Fruit fly (Drosophila melanogaster): ENCODE data around the gene CG5909.

CG5909 gene

DNA sequence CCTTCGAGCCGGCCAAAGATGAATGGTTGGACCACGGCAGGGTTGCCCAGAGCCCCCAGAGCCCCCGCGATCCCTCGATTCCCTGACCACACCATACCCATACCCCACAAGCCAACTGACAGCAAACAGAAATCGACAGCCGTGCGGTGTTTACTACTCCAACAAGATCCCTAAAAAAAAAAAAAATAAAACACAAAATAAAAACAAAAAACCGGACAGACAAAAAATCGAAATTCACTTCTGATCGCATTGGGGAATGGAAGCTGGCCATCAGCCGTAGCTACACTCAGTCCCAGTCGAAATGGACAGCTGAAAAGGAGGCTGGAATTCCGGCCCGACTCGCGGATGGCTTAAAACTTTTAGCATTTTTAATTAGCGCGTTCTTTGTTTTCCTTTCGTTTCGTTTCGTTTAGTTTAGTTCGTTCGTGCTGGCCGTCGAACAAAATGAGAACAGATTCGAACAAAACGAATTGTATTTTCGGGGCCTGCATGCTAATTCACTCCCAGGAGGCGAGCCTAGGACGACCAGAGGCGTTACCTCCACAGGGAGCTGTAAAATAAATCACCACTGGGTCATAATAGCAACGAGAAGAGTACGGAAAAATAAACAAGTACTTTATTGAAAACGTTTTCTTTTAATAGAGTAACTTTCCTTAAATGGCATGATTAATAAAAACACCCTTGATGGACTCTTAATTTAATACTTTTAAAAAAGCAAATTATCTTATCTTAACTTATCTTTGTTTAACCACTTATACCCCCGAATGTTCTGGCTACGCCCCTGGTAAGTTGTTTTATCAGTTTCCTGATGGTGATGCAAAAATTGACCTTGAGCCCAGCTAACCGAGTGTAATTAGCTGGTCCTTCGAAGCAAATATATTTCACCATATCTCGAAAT is 38.2 kb downstream of the CG5909 start:
- TF ChIP-seq CG15710 (tag; optimal IDR thresholded peaks at IDR 0.05) (peak; percentile 79), rn (GFP tag; IDR thresholded peaks at IDR 0.05) (no peak), fd96Ca (GFP tag; IDR thresholded peaks at IDR 0.05) (no peak), CG12605 (GFP tag; IDR thresholded peaks at IDR 0.05) (no peak), Pif1B (GFP tag; optimal IDR thresholded peaks at IDR 0.05) (no peak), CG8159 (tag; optimal IDR thresholded peaks at IDR 0.05) (peak; percentile 78), Pif1A (GFP tag; optimal IDR thresholded peaks at IDR 0.05) (no peak), CG17806 (tag; optimal IDR thresholded peaks at IDR 0.05) (peak; percentile 43), CG13204 (GFP tag; optimal IDR thresholded peaks at IDR 0.05) (peak; percentile 10), CG9948 (tag; optimal IDR thresholded peaks at IDR 0.05) (peak; percentile 46), CG34367 (tag; optimal IDR thresholded peaks at IDR 0.05) (peak; percentile 11), CG10348 (GFP tag; IDR thresholded peaks at IDR 0.05) (no peak), gl (tag; optimal IDR thresholded peaks at IDR 0.05) (no peak)

DNA sequence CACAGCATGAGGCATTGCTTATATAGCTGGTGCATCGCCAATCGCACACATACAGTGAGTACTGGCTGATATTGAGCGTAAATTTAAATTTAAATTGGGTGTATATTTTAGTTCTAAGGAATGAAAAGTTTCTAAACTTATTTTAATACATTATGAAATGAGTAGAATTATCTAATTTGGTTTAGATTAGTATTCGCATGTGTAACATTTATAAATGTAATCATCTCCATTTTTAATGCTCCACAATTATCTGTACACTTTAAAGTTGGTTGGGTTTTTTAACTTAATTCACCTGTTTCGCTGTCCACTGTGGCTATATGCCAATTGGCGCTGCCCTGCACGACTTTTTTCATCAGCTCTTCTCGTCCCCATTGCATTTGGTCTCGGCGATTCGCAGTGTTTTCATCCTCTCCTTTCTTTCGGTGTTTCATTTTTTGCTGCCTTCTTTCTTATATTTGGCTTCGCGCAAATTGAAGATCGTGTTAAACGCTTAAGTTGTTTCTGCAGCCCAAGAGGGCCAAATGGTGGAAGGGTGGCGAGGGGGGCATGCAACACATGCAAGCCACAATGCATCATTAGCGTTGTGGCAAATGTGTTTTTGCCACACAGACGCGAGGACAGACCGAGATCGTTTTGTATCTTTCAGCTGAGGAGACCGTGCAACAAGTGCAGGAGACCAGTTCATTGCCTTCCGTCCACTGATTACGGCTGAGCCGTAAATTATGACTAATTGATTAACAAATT is 40.8 kb downstream of the CG5909 start:
- peak; percentile 19 for TF ChIP-seq Pif1A (GFP tag; optimal IDR thresholded peaks at IDR 0.05)
- no peak for TF ChIP-seq CG10348 (GFP tag; IDR thresholded peaks at IDR 0.05)
- 0 out of 2 replicates have a peak, but pooled peaks have one; percentile 15 for TF ChIP-seq CG12605 (GFP tag; IDR thresholded peaks at IDR 0.05)
- peak; percentile 57 for TF ChIP-seq gl (tag; optimal IDR thresholded peaks at IDR 0.05)
- TF ChIP-seq CG9948 (tag; optimal IDR thresholded peaks at IDR 0.05): peak; percentile 92
- no peak for TF ChIP-seq fd96Ca (GFP tag; IDR thresholded peaks at IDR 0.05)
- TF ChIP-seq CG8159 (tag; optimal IDR thresholded peaks at IDR 0.05): peak; percentile 93
- TF ChIP-seq CG14655 (GFP tag; optimal IDR thresholded peaks at IDR 0.05): peak; percentile 81
- peak; percentile 76 for TF ChIP-seq CG34367 (tag; optimal IDR thresholded peaks at IDR 0.05)
- TF ChIP-seq CG17806 (tag; optimal IDR thresholded peaks at IDR 0.05): peak; percentile 87
- TF ChIP-seq EcR (GFP tag; optimal IDR thresholded peaks at IDR 0.05): peak; percentile 34
- no peak for TF ChIP-seq Ets98B (GFP tag; IDR thresholded peaks at IDR 0.05)
- TF ChIP-seq CG13204 (GFP tag; optimal IDR thresholded peaks at IDR 0.05): no peak
- peak; percentile 79 for TF ChIP-seq D1 (tag; optimal IDR thresholded peaks at IDR 0.05)
- peak; percentile 71 for TF ChIP-seq Snoo (tag; optimal IDR thresholded peaks at IDR 0.05)
- TF ChIP-seq CG4496 (GFP tag; IDR thresholded peaks at IDR 0.05): peak; percentile 18; the same call in 1 of the 3 replicates
- TF ChIP-seq Pif1B (GFP tag; optimal IDR thresholded peaks at IDR 0.05): peak; percentile 40
- peak; percentile 88 for TF ChIP-seq CG15710 (tag; optimal IDR thresholded peaks at IDR 0.05)
- no peak for TF ChIP-seq rn (GFP tag; IDR thresholded peaks at IDR 0.05)
- TF ChIP-seq CG8301 (tag; optimal IDR thresholded peaks at IDR 0.05): peak; percentile 42
- TF ChIP-seq CG32121 (GFP tag; IDR thresholded peaks at IDR 0.05): no peak

DNA sequence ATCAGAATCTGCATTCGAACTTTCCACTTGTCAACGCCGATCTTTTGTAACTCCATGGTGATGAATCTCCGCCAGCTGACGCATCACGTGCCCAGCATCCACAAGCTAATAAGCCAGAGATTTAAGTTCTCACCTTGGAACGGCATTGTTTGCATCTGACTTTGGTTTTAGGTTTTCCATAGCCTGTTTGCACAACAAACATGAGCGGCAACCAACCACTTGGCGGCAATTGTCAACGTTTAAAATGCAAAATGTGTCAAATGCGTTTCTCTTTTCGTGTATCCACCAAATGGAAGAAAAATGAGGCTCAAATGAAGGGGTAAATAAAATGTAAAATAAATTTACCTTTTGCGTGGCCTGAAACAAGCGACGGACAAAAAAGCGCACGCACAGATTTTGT is 41.4 kb downstream of the CG5909 start:
- TF ChIP-seq Pif1A (GFP tag; optimal IDR thresholded peaks at IDR 0.05) (no peak), CG13204 (GFP tag; optimal IDR thresholded peaks at IDR 0.05) (no peak), CG15710 (tag; optimal IDR thresholded peaks at IDR 0.05) (no peak), CG14655 (GFP tag; optimal IDR thresholded peaks at IDR 0.05) (no peak), CG34367 (tag; optimal IDR thresholded peaks at IDR 0.05) (no peak), Snoo (tag; optimal IDR thresholded peaks at IDR 0.05) (no peak), D1 (tag; optimal IDR thresholded peaks at IDR 0.05) (no peak), CG12605 (GFP tag; IDR thresholded peaks at IDR 0.05) (no peak), CG8159 (tag; optimal IDR thresholded peaks at IDR 0.05) (no peak), fd96Ca (GFP tag; IDR thresholded peaks at IDR 0.05) (no peak), CG4496 (GFP tag; IDR thresholded peaks at IDR 0.05) (no peak), EcR (GFP tag; optimal IDR thresholded peaks at IDR 0.05) (no peak), CG9948 (tag; optimal IDR thresholded peaks at IDR 0.05) (no peak), Ets98B (GFP tag; IDR thresholded peaks at IDR 0.05) (no peak), CG17806 (tag; optimal IDR thresholded peaks at IDR 0.05) (no peak)

DNA sequence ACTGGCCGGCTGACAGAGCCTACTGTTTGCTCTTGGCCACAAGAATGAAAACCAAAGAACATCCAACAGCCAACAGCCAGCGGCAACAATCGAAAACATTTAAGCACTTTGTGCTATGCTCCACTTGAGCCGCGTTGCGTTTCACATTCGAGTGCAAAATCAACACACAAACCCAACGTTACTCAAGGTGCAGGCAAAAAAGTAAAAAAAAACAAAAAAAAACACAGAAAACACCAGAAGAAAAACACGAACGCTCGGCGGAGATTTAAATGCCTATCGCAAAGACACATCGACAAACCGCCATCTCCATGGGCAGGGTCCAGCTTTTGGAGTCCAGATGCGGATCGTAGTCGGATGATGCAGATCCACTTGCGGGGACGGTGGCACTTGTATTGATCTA is 42.9 kb downstream of the CG5909 start:
- peak; percentile 4 for TF ChIP-seq gl (tag; optimal IDR thresholded peaks at IDR 0.05)
- no peak for TF ChIP-seq Pif1B (GFP tag; optimal IDR thresholded peaks at IDR 0.05)
- no peak for TF ChIP-seq CG34367 (tag; optimal IDR thresholded peaks at IDR 0.05)

DNA sequence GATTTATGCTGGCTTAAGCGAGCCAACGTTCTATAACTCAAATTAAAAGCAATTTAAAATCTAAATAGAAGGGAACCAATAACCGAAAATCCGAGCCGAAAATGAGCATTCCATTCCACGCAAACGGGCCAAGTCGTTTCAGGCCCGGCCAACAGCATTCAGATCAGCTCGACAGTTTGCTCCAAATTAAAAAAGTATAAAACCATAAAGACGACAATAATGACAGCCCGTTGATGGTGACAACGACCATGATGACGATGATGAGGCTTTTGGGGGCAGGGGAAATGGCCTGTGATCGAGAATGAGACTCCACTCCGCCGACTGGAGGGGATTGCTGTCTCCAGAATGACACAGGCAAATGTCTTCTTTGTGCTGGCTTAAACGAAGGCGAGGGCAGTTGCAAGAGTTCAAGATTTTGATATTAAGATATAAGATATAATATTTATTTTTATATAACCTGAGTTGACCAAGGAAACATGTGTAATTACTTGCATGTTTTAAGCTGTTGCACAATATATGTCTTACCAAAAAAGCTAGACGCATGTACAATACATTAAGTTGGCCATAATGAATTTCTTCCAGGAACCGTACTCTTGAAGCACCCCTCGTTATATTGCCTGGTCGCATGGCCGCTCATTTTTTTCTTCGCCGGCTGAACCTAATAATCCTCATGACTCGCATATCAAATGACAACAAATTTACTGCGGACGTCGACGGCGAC is 43.9 kb downstream of the CG5909 start:
- TF ChIP-seq CG8301 (tag; optimal IDR thresholded peaks at IDR 0.05) (peak; percentile 36), EcR (GFP tag; optimal IDR thresholded peaks at IDR 0.05) (peak; percentile 43), CG10348 (GFP tag; IDR thresholded peaks at IDR 0.05) (no peak), gl (tag; optimal IDR thresholded peaks at IDR 0.05) (peak; percentile 5), CG14655 (GFP tag; optimal IDR thresholded peaks at IDR 0.05) (peak; percentile 59), Pif1A (GFP tag; optimal IDR thresholded peaks at IDR 0.05) (no peak), CG17806 (tag; optimal IDR thresholded peaks at IDR 0.05) (peak; percentile 73), CG15710 (tag; optimal IDR thresholded peaks at IDR 0.05) (peak; percentile 63), CG34367 (tag; optimal IDR thresholded peaks at IDR 0.05) (no peak), CG9948 (tag; optimal IDR thresholded peaks at IDR 0.05) (peak; percentile 70), Snoo (tag; optimal IDR thresholded peaks at IDR 0.05) (peak; percentile 61), CG8159 (tag; optimal IDR thresholded peaks at IDR 0.05) (peak; percentile 79)

Measured in whole organism, pupa.